Worm (Caenorhabditis elegans): Measurements from ENCODE around the gene nspd-5.
"Not testable (repeated sequence)": the region's sequence is repeated elsewhere in the genome, so short reads cannot be mapped to it uniquely, and the experiment has no call there.

DNA sequence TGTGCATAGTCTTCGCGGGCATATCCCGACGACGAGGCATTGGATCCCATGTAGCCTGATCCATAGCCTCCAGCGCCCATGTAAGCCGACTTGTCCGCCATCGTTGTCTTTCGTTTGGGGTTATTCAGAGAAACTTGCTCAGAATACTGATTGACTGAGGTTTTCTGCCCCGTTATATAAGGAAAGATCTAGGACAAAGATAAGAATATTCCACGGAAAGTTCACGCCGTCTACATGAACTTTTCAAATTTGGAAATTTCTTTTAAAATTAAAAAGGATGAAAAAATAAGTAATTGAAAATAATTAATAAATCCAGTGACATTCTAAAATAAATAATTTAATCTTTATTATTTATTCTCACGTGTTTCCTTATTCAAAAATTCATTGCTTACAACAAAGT lies at the start of gene nspd-5, which contains the start of gene F11G11.4:
- not testable (repeated sequence) for TF ChIP-seq ztf-4 (tag; optimal IDR thresholded peaks at IDR 0.05); aha-1 (tag; optimal IDR thresholded peaks at IDR 0.05); egl-27 (tag; optimal IDR thresholded peaks at IDR 0.05); zag-1 (tag; optimal IDR thresholded peaks at IDR 0.05); egl-13 (tag; optimal IDR thresholded peaks at IDR 0.05); ztf-11 (tag; optimal IDR thresholded peaks at IDR 0.05); ces-1 (GFP tag; optimal IDR thresholded peaks at IDR 0.05); dpl-1 (GFP tag; optimal IDR thresholded peaks at IDR 0.05); nhr-11 (tag; optimal IDR thresholded peaks at IDR 0.05); elt-2 (tag; optimal IDR thresholded peaks at IDR 0.05); nhr-237 (tag; optimal IDR thresholded peaks at IDR 0.05); tlp-1 (tag; optimal IDR thresholded peaks at IDR 0.05); unc-130 (tag; optimal IDR thresholded peaks at IDR 0.05); aly-2 (tag; optimal IDR thresholded peaks at IDR 0.05)

Measured in whole organism, L1 larva.